Worm (Caenorhabditis elegans) whole organism, late embryonic: ENCODE data around the gene F36D3.4.

Source experiments
- F13H6.1 ChIP-seq: sonication (generic microtip); optimal IDR thresholded peaks from 2 replicates; lab custom pipeline; 2016; ENCODE audit warnings: missing genetic modification characterization, missing compliant biosample characterization
- ceh-2 ChIP-seq: sonication (generic microtip); optimal IDR thresholded peaks from 2 replicates; lab custom pipeline; 2016; ENCODE audit warnings: missing genotype, missing genetic modification characterization, missing compliant biosample characterization
- che-1 ChIP-seq: sonication (generic microtip); optimal IDR thresholded peaks from 2 replicates; lab custom pipeline; 2016; ENCODE audit warnings: mild to moderate bottlenecking, missing genetic modification characterization, missing compliant biosample characterization
- dmd-4 ChIP-seq: sonication (generic microtip); optimal IDR thresholded peaks from 2 replicates; lab custom pipeline; 2016; ENCODE audit warnings: borderline replicate concordance, missing genetic modification characterization, missing compliant biosample characterization
- ets-4 ChIP-seq: sonication (generic microtip); optimal IDR thresholded peaks from 2 replicates; lab custom pipeline; 2016; ENCODE audit warnings: missing genetic modification characterization, missing compliant biosample characterization
- gmeb-2 ChIP-seq: sonication (generic microtip); optimal IDR thresholded peaks from 2 replicates; lab custom pipeline; 2016; ENCODE audit warnings: missing genetic modification characterization, inconsistent platforms, missing compliant biosample characterization
- hlh-13 ChIP-seq: fragments of 200-800 bp; sonication (Bioruptor generic); optimal IDR thresholded peaks from 2 replicates; lab custom pipeline; 2018; ENCODE audit warnings: mild to moderate bottlenecking, missing genetic modification characterization, missing compliant biosample characterization
- hlh-30 ChIP-seq: sonication (generic microtip); optimal IDR thresholded peaks from 2 replicates; lab custom pipeline; 2017; ENCODE audit warnings: antibody characterized with exemption, missing genetic modification characterization, missing compliant biosample characterization; ENCODE audit not compliant: insufficient read depth
- hlh-8 ChIP-seq: sonication (generic microtip); optimal IDR thresholded peaks from 2 replicates; lab custom pipeline; 2016; ENCODE audit warnings: missing genotype, missing genetic modification characterization, missing compliant biosample characterization
- madf-2 ChIP-seq: sonication (generic microtip); optimal IDR thresholded peaks from 2 replicates; lab custom pipeline; 2017; ENCODE audit warnings: missing genetic modification characterization, missing compliant biosample characterization
- nhr-232 ChIP-seq: sonication (generic microtip); optimal IDR thresholded peaks from 2 replicates; lab custom pipeline; 2016; ENCODE audit warnings: missing genetic modification characterization, missing compliant biosample characterization
- pag-3 ChIP-seq: sonication (generic microtip); optimal IDR thresholded peaks from 2 replicates; lab custom pipeline; 2016; ENCODE audit warnings: missing compliant biosample characterization, missing genetic modification characterization, borderline replicate concordance
- pax-1 ChIP-seq: fragments of 150-350 bp; optimal IDR thresholded peaks from 2 replicates; lab custom pipeline; 2014; ENCODE audit warnings: missing biosample characterization, missing genetic modification characterization
- pha-4 ChIP-seq: fragments of 150-350 bp; optimal IDR thresholded peaks from 2 replicates; lab custom pipeline; 2018; ENCODE audit warnings: missing biosample characterization, missing genetic modification reagents, missing genetic modification characterization
- pros-1 ChIP-seq: fragments of 150-350 bp; optimal IDR thresholded peaks from 2 replicates; lab custom pipeline; 2014; ENCODE audit warnings: missing biosample characterization, missing genetic modification reagents, missing genetic modification characterization
- rnt-1 ChIP-seq: sonication (generic microtip); optimal IDR thresholded peaks from 2 replicates; lab custom pipeline; 2016; ENCODE audit warnings: missing genetic modification characterization, missing compliant biosample characterization
- syd-9 ChIP-seq: sonication (generic microtip); optimal IDR thresholded peaks from 2 replicates; lab custom pipeline; 2016; ENCODE audit warnings: mild to moderate bottlenecking, missing genetic modification characterization, moderate library complexity, missing compliant biosample characterization
- unc-3 ChIP-seq, 2 experiments: fragments of 200-800 bp in 1 of 2; sonication (Bioruptor generic) in 1 of 2; sonication (generic microtip) in 1 of 2; conservative IDR thresholded peaks in 1 of 2; optimal IDR thresholded peaks in 1 of 2; 2 replicates each; pipeline versions ENCODE4 v1.3.6 to Lab custom; 2016 to 2022; ENCODE audit warnings: missing compliant biosample characterization in 2 of 2, missing genetic modification characterization in 2 of 2, missing genetic modification reagents in 1 of 2
- unc-55 ChIP-seq: sonication (generic microtip); optimal IDR thresholded peaks from 2 replicates; lab custom pipeline; 2017; ENCODE audit warnings: missing biosample characterization, missing genetic modification reagents, missing genetic modification characterization
- ztf-16 ChIP-seq: sonication (generic microtip); optimal IDR thresholded peaks from 2 replicates; lab custom pipeline; 2017; ENCODE audit warnings: missing genetic modification characterization, missing compliant biosample characterization

The F36D3.4 gene

DNA sequence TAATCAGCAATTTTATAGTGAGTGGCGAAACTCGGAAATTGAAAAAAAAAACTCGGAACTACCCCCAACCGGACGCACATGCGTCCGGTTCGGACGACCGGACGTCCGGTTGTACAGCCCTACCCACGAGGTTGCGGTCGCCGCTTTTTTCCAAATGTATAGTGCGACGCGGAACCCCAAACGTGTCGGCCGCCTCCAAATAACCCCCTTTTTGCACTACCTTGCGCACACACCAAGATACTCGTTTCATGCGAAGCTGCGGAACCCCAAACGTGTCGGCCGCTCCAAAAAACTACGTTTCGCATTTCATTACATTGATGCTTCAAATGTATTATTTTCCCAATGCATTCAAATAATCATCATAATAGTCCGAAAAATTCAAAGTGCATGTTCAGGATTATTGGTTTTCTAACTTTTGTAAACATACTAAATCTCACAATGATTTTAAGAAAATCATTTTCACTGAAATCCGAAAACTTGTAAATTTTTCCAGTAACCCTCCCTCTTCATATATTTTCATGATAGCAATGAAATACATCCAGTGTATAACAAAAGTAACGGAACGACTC lies 45.4 kb downstream of the F36D3.4 start, which contains the start of gene srw-35:
Gene srw-35, plus strand, starts transcription at position 519 of the 569 bp plus-strand sequence.
- TF ChIP-seq pha-4 = no peak
- no peak for TF ChIP-seq unc-3 (GFP tag; conservative IDR thresholded peaks at IDR 0.05; lab: Robert Waterston, UW)
- no peak for TF ChIP-seq unc-3 (tag; optimal IDR thresholded peaks at IDR 0.05; lab: Kevin White, UChicago)
- no peak for TF ChIP-seq pax-1 (tag; lab: Kevin White, UChicago)
- no peak for TF ChIP-seq ceh-2 (tag; lab: Kevin White, UChicago)
- TF ChIP-seq madf-2 (tag; lab: Kevin White, UChicago) = no peak
- no peak for TF ChIP-seq hlh-8 (tag; lab: Kevin White, UChicago)
- no peak for TF ChIP-seq hlh-13 (GFP tag; lab: Kevin White, UChicago)
- no peak for TF ChIP-seq che-1
- no peak for TF ChIP-seq pros-1 (tag; lab: Kevin White, UChicago)

- TF ChIP-seq syd-9 (tag; lab: Kevin White, UChicago) (no peak), ztf-16 (no peak), ets-4 (tag; lab: Kevin White, UChicago) (no peak), dmd-4 (no peak), pag-3 (tag; lab: Kevin White, UChicago) (no peak), gmeb-2 (no peak)
These were observed 46.6 kb downstream of the F36D3.4 start, which contains the start of gene srh-138 for ce11 chrV:16470916-16471315. srh-138 (minus strand) TSS chrV:16471016.

DNA sequence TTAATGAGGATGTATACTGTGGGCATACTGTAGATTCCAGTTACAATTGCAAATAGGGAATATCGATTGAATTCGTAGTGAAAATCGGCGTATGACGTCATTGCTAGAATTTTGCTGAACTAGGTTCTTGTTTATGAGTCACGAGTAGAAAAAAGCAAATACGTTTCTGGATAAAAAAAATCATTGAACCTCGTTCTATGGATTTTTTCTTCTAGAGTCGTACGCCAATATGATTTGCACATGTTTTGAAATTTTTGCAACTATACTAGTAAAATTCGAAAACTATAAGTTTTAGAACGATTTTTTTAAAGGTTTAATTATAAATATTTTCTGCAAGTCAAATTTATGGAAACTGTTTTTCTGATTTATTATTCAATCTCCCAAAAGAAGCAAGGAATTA lies 49.7 kb downstream of the F36D3.4 start, which contains the start of gene sru-44:
Gene sru-44, minus strand, starts transcription at position 101 of the 400 bp plus-strand sequence.
- no peak for TF ChIP-seq F13H6.1 (tag; lab: Kevin White, UChicago)
- no peak for TF ChIP-seq unc-55 (GFP tag; lab: Kevin White, UChicago)
- no peak for TF ChIP-seq hlh-30 (tag; lab: Kevin White, UChicago)
- no peak for TF ChIP-seq nhr-232 (tag; lab: Kevin White, UChicago)
- no peak for TF ChIP-seq rnt-1
- TF ChIP-seq pax-1 (tag; lab: Kevin White, UChicago) = no peak
- TF ChIP-seq, all 69 proteins: peak for 0
